Fruit fly (Drosophila melanogaster) whole organism, embryonic: ENCODE data around the gene ida.

Experiments
- Aef1 ChIP-seq: fragments of 200-800 bp; sonication (Bioruptor generic); IDR thresholded peaks from 3 replicates; pipeline ENCODE4 v1.3.6; 2022; ENCODE audit warnings: missing biosample characterization, missing genetic modification characterization
- Atf3 ChIP-seq: fragments of 200-800 bp; sonication (Bioruptor generic); optimal IDR thresholded peaks from 3 replicates; lab custom pipeline; 2016; ENCODE audit warnings: missing biosample characterization, missing genetic modification characterization
- Atf6 ChIP-seq: fragments of 200-800 bp; sonication (Bioruptor generic); IDR thresholded peaks from 2 replicates; pipeline ENCODE4 v1.3.6; 2022; ENCODE audit warnings: missing biosample characterization, missing genetic modification characterization
- Bgb ChIP-seq: fragments of 200-800 bp; sonication (Bioruptor generic); IDR thresholded peaks from 2 replicates; pipeline ENCODE4 v1.3.6; 2022; ENCODE audit warnings: missing biosample characterization, missing genetic modification characterization; ENCODE audit not compliant: partially characterized antibody
- C15 ChIP-seq: fragments of 200-800 bp; sonication (Bioruptor generic); IDR thresholded peaks from 3 replicates; pipeline ENCODE4 v1.3.6; 2022; ENCODE audit warnings: missing biosample characterization, missing genetic modification characterization
- CG10267 ChIP-seq: fragments of 200-800 bp; sonication (Bioruptor generic); optimal IDR thresholded peaks from 2 replicates; lab custom pipeline; 2018; ENCODE audit warnings: missing biosample characterization, mild to moderate bottlenecking, missing genetic modification characterization, moderate library complexity
- CG10321 ChIP-seq: fragments of 200-800 bp; sonication (Bioruptor generic); IDR thresholded peaks from 2 replicates; pipeline ENCODE4 v1.3.6; 2022; ENCODE audit warnings: missing biosample characterization, missing genetic modification characterization
- CG10979 ChIP-seq: fragments of 200-800 bp; sonication (Bioruptor generic); optimal IDR thresholded peaks from 2 replicates; lab custom pipeline; 2018; ENCODE audit warnings: missing biosample characterization, mild to moderate bottlenecking, missing genetic modification characterization, moderate library complexity
- CG11398 ChIP-seq: fragments of 200-800 bp; sonication (Bioruptor generic); optimal IDR thresholded peaks from 2 replicates; lab custom pipeline; 2016; ENCODE audit warnings: missing biosample characterization, missing genetic modification characterization
- CG11456 ChIP-seq: fragments of 200-800 bp; sonication (Bioruptor generic); IDR thresholded peaks from 3 replicates; pipeline ENCODE4 v1.3.6; 2022; ENCODE audit warnings: missing biosample characterization, missing genetic modification characterization
- CG11504 ChIP-seq: fragments of 200-800 bp; sonication (Bioruptor generic); optimal IDR thresholded peaks from 3 replicates; lab custom pipeline; 2019; ENCODE audit warnings: missing biosample characterization, mild to moderate bottlenecking, missing genetic modification characterization, moderate library complexity
- CG12744 ChIP-seq: fragments of 200-800 bp; sonication (Bioruptor generic); optimal IDR thresholded peaks from 2 replicates; lab custom pipeline; 2016; ENCODE audit warnings: missing biosample characterization, missing genetic modification characterization
- CG14050 ChIP-seq: fragments of 200-800 bp; sonication (Bioruptor generic); IDR thresholded peaks from 3 replicates; pipeline ENCODE4 v1.3.6; 2022; ENCODE audit warnings: missing biosample characterization, missing genetic modification characterization
- CG17359 ChIP-seq: fragments of 200-800 bp; sonication (Bioruptor generic); optimal IDR thresholded peaks from 3 replicates; lab custom pipeline; 2018; ENCODE audit warnings: missing biosample characterization, mild to moderate bottlenecking, missing genetic modification characterization, moderate library complexity
- CG1832 ChIP-seq: fragments of 200-800 bp; sonication (Bioruptor generic); optimal IDR thresholded peaks from 2 replicates; lab custom pipeline; 2017; ENCODE audit warnings: missing biosample characterization, mild to moderate bottlenecking, missing genetic modification characterization, inconsistent platforms
- CG2875 ChIP-seq: fragments of 200-800 bp; sonication (Bioruptor generic); optimal IDR thresholded peaks from 2 replicates; lab custom pipeline; 2017; ENCODE audit warnings: missing biosample characterization, mild to moderate bottlenecking, missing genetic modification characterization, missing genetic modification reagents
- CG3726 ChIP-seq: fragments of 200-800 bp; sonication (Bioruptor generic); IDR thresholded peaks from 3 replicates; pipeline ENCODE4, ENCODE4 v1.3.6; 2022; ENCODE audit warnings: missing biosample characterization, missing genetic modification characterization
- CG4707 ChIP-seq: fragments of 200-800 bp; sonication (Bioruptor generic); optimal IDR thresholded peaks from 2 replicates; lab custom pipeline; 2018; ENCODE audit warnings: missing biosample characterization, mild to moderate bottlenecking, missing genetic modification characterization, moderate library complexity
- CG5180 ChIP-seq: fragments of 200-800 bp; sonication (Bioruptor generic); optimal IDR thresholded peaks from 3 replicates; lab custom pipeline; 2017; ENCODE audit warnings: missing biosample characterization, missing genetic modification characterization, mild to moderate bottlenecking, moderate library complexity, missing genetic modification reagents
- CG7271 ChIP-seq: fragments of 200-800 bp; sonication (Bioruptor generic); optimal IDR thresholded peaks from 2 replicates; lab custom pipeline; 2018; ENCODE audit warnings: missing biosample characterization, mild to moderate bottlenecking, missing genetic modification characterization, moderate library complexity
- CG7786 ChIP-seq: fragments of 200-800 bp; sonication (Bioruptor generic); optimal IDR thresholded peaks from 2 replicates; lab custom pipeline; 2016; ENCODE audit warnings: missing biosample characterization, missing genetic modification characterization
- CG7928 ChIP-seq: fragments of 200-800 bp; sonication (Bioruptor generic); optimal IDR thresholded peaks from 2 replicates; lab custom pipeline; 2017; ENCODE audit warnings: missing biosample characterization, mild to moderate bottlenecking, missing genetic modification characterization
- CG7987 ChIP-seq: fragments of 200-800 bp; sonication (Bioruptor generic); optimal IDR thresholded peaks from 2 replicates; lab custom pipeline; 2018; ENCODE audit warnings: missing biosample characterization, mild to moderate bottlenecking, missing genetic modification characterization, moderate library complexity
- CG9609 ChIP-seq: fragments of 200-800 bp; sonication (Bioruptor generic); optimal IDR thresholded peaks from 3 replicates; lab custom pipeline; 2016; ENCODE audit warnings: missing biosample characterization, missing genetic modification characterization
- E2f1 ChIP-seq: fragments of 200-800 bp; sonication (Bioruptor generic); IDR thresholded peaks from 2 replicates; pipeline ENCODE4 v1.3.6; 2022; ENCODE audit warnings: missing biosample characterization, missing genetic modification characterization
- ERR ChIP-seq: fragments of 200-800 bp; sonication (Bioruptor generic); optimal IDR thresholded peaks from 2 replicates; lab custom pipeline; 2016; ENCODE audit warnings: missing biosample characterization, missing genetic modification characterization
- Hmx ChIP-seq: fragments of 200-800 bp; sonication (Bioruptor generic); optimal IDR thresholded peaks from 2 replicates; lab custom pipeline; 2016; ENCODE audit warnings: missing biosample characterization, missing genetic modification characterization
- Lpt ChIP-seq: fragments of >200 bp; optimal IDR thresholded peaks from 2 replicates; lab custom pipeline; 2018; ENCODE audit warnings: missing biosample characterization, missing genetic modification characterization
- Side ChIP-seq: fragments of 200-800 bp; sonication (Bioruptor generic); optimal IDR thresholded peaks from 2 replicates; lab custom pipeline; 2016; ENCODE audit warnings: missing biosample characterization, missing genetic modification characterization
- ase ChIP-seq: fragments of 200-800 bp; sonication (Bioruptor generic); IDR thresholded peaks from 3 replicates; pipeline ENCODE4 v1.3.6; 2022; ENCODE audit warnings: missing biosample characterization, missing genetic modification characterization
- az2 ChIP-seq: fragments of 200-800 bp; sonication (Bioruptor generic); optimal IDR thresholded peaks from 3 replicates; lab custom pipeline; 2016; ENCODE audit warnings: missing biosample characterization, missing genetic modification characterization
- bowl ChIP-seq: fragments of 200-800 bp; sonication (Bioruptor generic); IDR thresholded peaks from 2 replicates; pipeline ENCODE4 v1.3.6; 2022; ENCODE audit warnings: missing biosample characterization, missing genetic modification characterization
- dm ChIP-seq: fragments of 200-800 bp; sonication (Bioruptor generic); optimal IDR thresholded peaks from 3 replicates; lab custom pipeline; 2016; ENCODE audit warnings: missing biosample characterization, missing genetic modification characterization
- eve ChIP-seq, 2 experiments: fragments of >200 bp; optimal IDR thresholded peaks; 2 replicates each; lab custom pipeline; 2017; ENCODE audit warnings: missing biosample characterization in 2 of 2, missing genetic modification characterization in 2 of 2
- fru ChIP-seq: fragments of >200 bp; optimal IDR thresholded peaks from 2 replicates; lab custom pipeline; 2017
- ftz-f1 ChIP-seq: fragments of 200-800 bp; sonication (Bioruptor generic); optimal IDR thresholded peaks from 2 replicates; lab custom pipeline; 2016; ENCODE audit warnings: missing biosample characterization, missing genetic modification characterization
- hb ChIP-seq: fragments of 200-800 bp; sonication (Bioruptor generic); IDR thresholded peaks from 3 replicates; pipeline ENCODE4 v1.3.6; 2022; ENCODE audit warnings: missing biosample characterization, missing genetic modification characterization; ENCODE audit not compliant: partially characterized antibody
- insv ChIP-seq, 2 experiments: fragments of 200-800 bp; sonication (Bioruptor generic); optimal IDR thresholded peaks; 3 replicates each; lab custom pipeline; 2016 to 2018; ENCODE audit warnings: missing biosample characterization in 2 of 2, missing genetic modification characterization in 2 of 2
- knrl ChIP-seq: fragments of 200-800 bp; sonication (Bioruptor generic); IDR thresholded peaks from 3 replicates; pipeline ENCODE4 v1.3.6; 2022; ENCODE audit warnings: missing biosample characterization, missing genetic modification characterization; ENCODE audit not compliant: partially characterized antibody
- nom ChIP-seq: fragments of 200-800 bp; sonication (Bioruptor generic); optimal IDR thresholded peaks from 2 replicates; lab custom pipeline; 2017; ENCODE audit warnings: missing biosample characterization, missing genetic modification characterization, mild to moderate bottlenecking, moderate library complexity, missing genetic modification reagents
- oc ChIP-seq: fragments of 200-800 bp; sonication (Bioruptor generic); optimal IDR thresholded peaks from 2 replicates; lab custom pipeline; 2018; ENCODE audit warnings: missing biosample characterization, mild to moderate bottlenecking, missing genetic modification characterization, moderate library complexity
- pb ChIP-seq: fragments of 200-800 bp; sonication (Bioruptor generic); optimal IDR thresholded peaks from 3 replicates; lab custom pipeline; 2016; ENCODE audit warnings: missing biosample characterization, missing genetic modification characterization
- pita ChIP-seq: fragments of 200-800 bp; sonication (Bioruptor generic); optimal IDR thresholded peaks from 2 replicates; lab custom pipeline; 2017; ENCODE audit warnings: missing biosample characterization, mild to moderate bottlenecking, missing genetic modification characterization
- psq ChIP-seq: fragments of 200-800 bp; sonication (Bioruptor generic); optimal IDR thresholded peaks from 2 replicates; lab custom pipeline; 2017; ENCODE audit warnings: missing biosample characterization, missing genetic modification characterization
- row ChIP-seq: fragments of 200-800 bp; sonication (Bioruptor generic); IDR thresholded peaks from 3 replicates; pipeline ENCODE4 v1.3.6; 2022; ENCODE audit warnings: missing biosample characterization, missing genetic modification characterization
- slou ChIP-seq: fragments of 200-800 bp; sonication (Bioruptor generic); optimal IDR thresholded peaks from 3 replicates; lab custom pipeline; 2016; ENCODE audit warnings: missing biosample characterization, missing genetic modification characterization
- stc ChIP-seq: fragments of 200-800 bp; sonication (Bioruptor generic); IDR thresholded peaks from 2 replicates; pipeline ENCODE4 v1.3.6; 2022; ENCODE audit warnings: missing biosample characterization, missing genetic modification characterization
- tx ChIP-seq: fragments of 200-800 bp; sonication (Bioruptor generic); optimal IDR thresholded peaks from 2 replicates; lab custom pipeline; 2016; ENCODE audit warnings: missing biosample characterization, missing genetic modification characterization
- zen2 ChIP-seq: fragments of 200-800 bp; sonication (Bioruptor generic); IDR thresholded peaks from 3 replicates; pipeline ENCODE4 v1.3.6; 2022; ENCODE audit warnings: missing biosample characterization, missing genetic modification characterization; ENCODE audit not compliant: partially characterized antibody

Gene ida

DNA sequence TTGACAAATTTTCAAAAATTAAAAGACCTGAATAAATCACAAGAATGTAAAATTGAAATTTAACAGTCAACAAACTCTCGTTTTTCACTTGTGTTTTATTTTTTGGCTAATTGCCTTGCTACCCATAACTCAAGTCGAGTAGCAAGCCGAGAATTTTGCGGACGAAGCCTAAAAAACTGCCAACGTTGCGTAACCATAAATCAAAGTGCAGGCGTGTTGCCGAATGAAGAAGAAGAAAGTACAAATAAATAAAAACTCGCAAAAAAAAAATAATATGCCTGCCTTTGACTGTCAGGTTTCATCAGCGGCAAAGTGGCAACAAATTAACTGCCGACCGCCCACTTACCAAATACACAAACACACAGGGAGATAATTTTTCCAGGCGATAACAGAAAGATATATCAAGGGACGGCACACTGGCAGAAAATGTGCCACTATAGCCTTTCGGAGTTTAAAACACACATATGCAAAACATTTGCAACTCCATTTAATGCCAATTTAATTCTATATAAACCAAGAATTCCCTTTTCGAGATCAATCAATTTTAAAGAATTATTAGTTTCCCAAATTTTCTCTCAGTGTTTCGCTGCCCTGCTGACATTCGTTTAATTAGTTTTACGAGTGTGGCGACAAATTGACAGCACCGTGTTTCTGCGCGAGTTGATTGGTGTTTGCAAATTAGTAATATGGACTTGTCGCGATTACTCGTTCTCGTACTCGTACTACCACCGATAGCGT is 23.2 kb downstream of the ida start (continued):
- TF ChIP-seq Atf6 (GFP tag; lab: Robert Waterston, UW) (peak; percentile 96), insv (GFP tag; optimal IDR thresholded peaks at IDR 0.05; lab: Kevin White, UChicago) (peak in 1 of 2 experiments; percentile 29), oc (tag; lab: Kevin White, UChicago) (no peak), CG4707 (GFP tag; lab: Kevin White, UChicago) (peak; percentile 20), CG5180 (peak; percentile 46), pb (peak; percentile 41), hb (GFP tag; lab: Robert Waterston, UW) (no peak), fru (lab: Kevin White, UChicago) (no peak), CG2875 (peak; percentile 25), Hmx (GFP tag; lab: Kevin White, UChicago) (peak; percentile 57), az2 (GFP tag; lab: Kevin White, UChicago) (peak; percentile 83), Atf3 (GFP tag; lab: Kevin White, UChicago) (peak; percentile 64), Lpt (no peak), knrl (GFP tag; lab: Robert Waterston, UW) (no peak), CG1832 (GFP tag; lab: Kevin White, UChicago) (no peak), CG17359 (tag; lab: Kevin White, UChicago) (peak; percentile 84), Aef1 (GFP tag; lab: Robert Waterston, UW) (peak; percentile 87), ERR (GFP tag; lab: Kevin White, UChicago) (peak; percentile 84), eve (GFP tag; optimal IDR thresholded peaks at IDR 0.05; lab: Kevin White, UChicago) (peak in 1 of 2 experiments; percentile 88), C15 (GFP tag; lab: Robert Waterston, UW) (peak; percentile 72; the same call in 1 of the 3 replicates), CG9609 (GFP tag; lab: Kevin White, UChicago) (peak; percentile 86), CG11398 (GFP tag; lab: Kevin White, UChicago) (peak; percentile 73), CG11456 (peak; percentile 90), ase (GFP tag; lab: Robert Waterston, UW) (peak; percentile 76; the same call in 1 of the 3 replicates), Side (GFP tag; lab: Kevin White, UChicago) (peak; percentile 84), CG10267 (tag; lab: Kevin White, UChicago) (peak; percentile 43), tx (GFP tag; lab: Kevin White, UChicago) (peak; percentile 87), CG12744 (GFP tag; lab: Kevin White, UChicago) (peak; percentile 77), CG7271 (tag; lab: Kevin White, UChicago) (no peak), bowl (peak; percentile 83), slou (GFP tag; lab: Kevin White, UChicago) (peak; percentile 61), CG11504 (tag; lab: Kevin White, UChicago) (peak; percentile 88), ftz-f1 (GFP tag; lab: Kevin White, UChicago) (no peak), CG10321 (GFP tag; lab: Robert Waterston, UW) (peak; percentile 47; the same call in 1 of the 2 replicates), zen2 (GFP tag; lab: Robert Waterston, UW) (no peak), CG7786 (GFP tag; lab: Kevin White, UChicago) (peak; percentile 93), stc (GFP tag; lab: Robert Waterston, UW) (peak; percentile 83), pita (GFP tag; lab: Kevin White, UChicago) (no peak), CG10979 (tag; lab: Kevin White, UChicago) (no peak), CG3726 (peak; percentile 76; the same call in 2 of the 3 replicates), CG7987 (GFP tag; lab: Kevin White, UChicago) (peak; percentile 42), E2f1 (GFP tag; lab: Robert Waterston, UW) (peak; percentile 75), row (peak; percentile 95), Bgb (GFP tag; lab: Robert Waterston, UW) (no peak), CG14050 (peak; percentile 82), dm (GFP tag; lab: Kevin White, UChicago) (peak; percentile 63), CG7928 (GFP tag; lab: Kevin White, UChicago) (peak; percentile 57), psq (GFP tag; lab: Kevin White, UChicago) (peak; percentile 38), nom (GFP tag; lab: Kevin White, UChicago) (no peak)
